Worm (Caenorhabditis elegans): ENCODE measurements around the gene C15F1.5.

C15F1.5 gene

ce11 chrII:6926488-6926887, 43.9 kb downstream of the C15F1.5 start (continued):
- TF ChIP-seq nhr-237 (tag; optimal IDR thresholded peaks at IDR 0.05) (no peak), ets-5 (GFP tag; IDR thresholded peaks at IDR 0.05) (no peak), lsy-2 (tag; optimal IDR thresholded peaks at IDR 0.05) (peak; percentile 26 to 77), nhr-85 (tag) (peak; percentile 71), lin-14 (GFP tag; optimal IDR thresholded peaks at IDR 0.05) (peak; percentile 93), tlp-1 (tag; optimal IDR thresholded peaks at IDR 0.05) (no peak), sox-4 (tag; optimal IDR thresholded peaks at IDR 0.05) (no peak), C34B4.2 (tag; optimal IDR thresholded peaks at IDR 0.05) (no peak), rnt-1 (tag; optimal IDR thresholded peaks at IDR 0.05) (peak; percentile 55), unc-86 (tag; optimal IDR thresholded peaks at IDR 0.05) (peak; percentile 39), grh-1 (GFP tag; IDR thresholded peaks at IDR 0.05) (no peak), dsc-1 (tag; optimal IDR thresholded peaks at IDR 0.05) (no peak), elt-2 (tag; optimal IDR thresholded peaks at IDR 0.05) (peak; percentile 35), egl-27 (tag; optimal IDR thresholded peaks at IDR 0.05) (peak in 1 of 2 experiments; percentile 36), pqm-1 (tag; optimal IDR thresholded peaks at IDR 0.05) (no peak), fkh-8 (tag; optimal IDR thresholded peaks at IDR 0.05) (peak; percentile 79), mep-1 (tag; optimal IDR thresholded peaks at IDR 0.05) (peak; percentile 84), dpl-1 (GFP tag; optimal IDR thresholded peaks at IDR 0.05) (peak; percentile 29 to 51 (median 32)), mdl-1 (tag; optimal IDR thresholded peaks at IDR 0.05) (peak in 1 of 2 experiments; percentile 67), nhr-90 (tag; optimal IDR thresholded peaks at IDR 0.05; ENCODE audit: poor library complexity) (peak; percentile 50), nhr-19 (GFP tag; conservative IDR thresholded peaks at IDR 0.05) (peak; percentile 43), snu-23 (GFP tag; optimal IDR thresholded peaks at IDR 0.05) (peak; percentile 77), tbx-2 (tag; optimal IDR thresholded peaks at IDR 0.05) (peak; percentile 50), mab-9 (GFP tag; IDR thresholded peaks at IDR 0.05) (no peak), isw-1 (GFP tag; IDR thresholded peaks at IDR 0.05) (no peak), nhr-20 (tag; optimal IDR thresholded peaks at IDR 0.05) (peak; percentile 59), nhr-84 (tag; optimal IDR thresholded peaks at IDR 0.05) (no peak), F16B12.6 (tag; optimal IDR thresholded peaks at IDR 0.05) (no peak), swsn-7 (tag; optimal IDR thresholded peaks at IDR 0.05) (peak; percentile 67)

DNA sequence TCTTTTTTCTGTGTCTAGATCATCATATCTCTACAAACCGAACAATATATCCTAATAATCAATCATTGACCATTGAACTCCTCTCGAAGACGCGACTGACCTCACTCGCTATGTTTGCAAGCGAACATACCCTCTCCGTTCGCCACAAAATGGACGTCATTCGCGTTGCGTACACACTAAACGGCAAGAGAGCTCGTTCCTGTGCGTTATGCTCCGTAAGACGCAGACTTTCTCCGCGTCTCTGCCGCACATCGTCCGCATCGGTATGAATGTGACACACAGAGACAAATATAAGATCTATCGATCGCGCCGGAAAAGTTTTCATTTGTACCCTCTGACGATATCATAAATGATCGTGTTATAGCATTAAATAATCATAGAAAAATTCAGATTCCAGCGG, 44.4 kb downstream of the C15F1.5 start:
- TF ChIP-seq nhr-11 (tag; optimal IDR thresholded peaks at IDR 0.05) (no peak), zag-1 (tag; optimal IDR thresholded peaks at IDR 0.05) (no peak), grh-1 (GFP tag; IDR thresholded peaks at IDR 0.05) (no peak), ceh-8 (GFP tag; optimal IDR thresholded peaks at IDR 0.05) (no peak), blmp-1 (tag; optimal IDR thresholded peaks at IDR 0.05) (no peak), ets-5 (GFP tag; IDR thresholded peaks at IDR 0.05) (no peak), nhr-20 (tag; optimal IDR thresholded peaks at IDR 0.05) (no peak), fos-1 (tag; optimal IDR thresholded peaks at IDR 0.05) (no peak)

ce11 chrII:6923792-6924191, 46.6 kb downstream of the C15F1.5 start:
- TF ChIP-seq lin-35 (GFP tag; optimal IDR thresholded peaks at IDR 0.05) (no peak), nhr-77 (tag; optimal IDR thresholded peaks at IDR 0.05) (no peak), nhr-28 (tag; optimal IDR thresholded peaks at IDR 0.05) (no peak), unc-62 (GFP tag; optimal IDR thresholded peaks at IDR 0.05) (no peak), lin-14 (GFP tag; optimal IDR thresholded peaks at IDR 0.05) (no peak), fkh-4 (tag; optimal IDR thresholded peaks at IDR 0.05; ENCODE audit: borderline replicate concordance) (no peak), aly-2 (tag; optimal IDR thresholded peaks at IDR 0.05) (no peak), unc-86 (tag; optimal IDR thresholded peaks at IDR 0.05) (no peak), zag-1 (tag; optimal IDR thresholded peaks at IDR 0.05) (no peak), vab-15 (tag; optimal IDR thresholded peaks at IDR 0.05) (no peak), F16B12.6 (tag; optimal IDR thresholded peaks at IDR 0.05) (no peak), unc-130 (tag; optimal IDR thresholded peaks at IDR 0.05) (no peak), hlh-4 (tag; optimal IDR thresholded peaks at IDR 0.05) (no peak), nhr-237 (tag; optimal IDR thresholded peaks at IDR 0.05) (no peak), nhr-76 (tag; optimal IDR thresholded peaks at IDR 0.05) (no peak), nhr-84 (tag; optimal IDR thresholded peaks at IDR 0.05) (no peak), C16A3.4 (tag; optimal IDR thresholded peaks at IDR 0.05) (no peak), hpl-2 (GFP tag; optimal IDR thresholded peaks at IDR 0.05) (no peak), nhr-85 (tag) (no peak)

Data from whole organism, L1 larva.